Fruit fly (Drosophila melanogaster) whole organism, prepupa: Measurements from ENCODE around the gene CG43897.
A peak's percentile ranks its signal among the peaks of the same experiment; 100 is the strongest.

ENCODE experiments used
- Blimp-1 ChIP-seq: fragments of 200-800 bp; sonication (Bioruptor generic); optimal IDR thresholded peaks from 3 replicates; lab custom pipeline; 2017; ENCODE audit warnings: missing biosample characterization, missing genetic modification characterization, mild to moderate bottlenecking, moderate library complexity, missing genetic modification reagents
- CG10631 ChIP-seq: fragments of 200-800 bp; sonication (Bioruptor generic); optimal IDR thresholded peaks from 2 replicates; lab custom pipeline; 2016; ENCODE audit warnings: missing biosample characterization, missing genetic modification characterization
- CG11294 ChIP-seq: fragments of 200-800 bp; sonication (Bioruptor generic); IDR thresholded peaks from 2 replicates; pipeline ENCODE4 v1.3.6; 2022; ENCODE audit warnings: missing biosample characterization, missing genetic modification characterization
- CG11902 ChIP-seq: fragments of 200-800 bp; sonication (Bioruptor generic); optimal IDR thresholded peaks from 3 replicates; lab custom pipeline; 2016; ENCODE audit warnings: missing biosample characterization, missing genetic modification characterization
- CG15336 ChIP-seq: fragments of 200-800 bp; sonication (Bioruptor generic); IDR thresholded peaks from 2 replicates; pipeline ENCODE4 v1.3.6; 2022; ENCODE audit warnings: missing biosample characterization, missing genetic modification characterization
- CG1621 ChIP-seq: fragments of 200-800 bp; sonication (Bioruptor generic); optimal IDR thresholded peaks from 3 replicates; lab custom pipeline; 2018; ENCODE audit warnings: missing biosample characterization, mild to moderate bottlenecking, missing genetic modification characterization
- CG16779 ChIP-seq: fragments of 200-800 bp; sonication (Bioruptor generic); optimal IDR thresholded peaks from 3 replicates; lab custom pipeline; 2017; ENCODE audit warnings: missing biosample characterization, mild to moderate bottlenecking, missing genetic modification characterization
- CG3032 ChIP-seq: fragments of 200-800 bp; optimal IDR thresholded peaks from 2 replicates; lab custom pipeline; 2019; ENCODE audit warnings: missing biosample characterization, mild to moderate bottlenecking, missing genetic modification characterization, moderate library complexity
- CG31627 ChIP-seq: fragments of 200-800 bp; sonication (Bioruptor generic); optimal IDR thresholded peaks from 3 replicates; lab custom pipeline; 2016; ENCODE audit warnings: missing biosample characterization, missing genetic modification characterization
- CG34406 ChIP-seq: fragments of 200-800 bp; sonication (Bioruptor generic); optimal IDR thresholded peaks from 3 replicates; lab custom pipeline; 2016; ENCODE audit warnings: missing biosample characterization, missing genetic modification characterization
- CG3919 ChIP-seq: fragments of 200-800 bp; sonication (Bioruptor generic); optimal IDR thresholded peaks from 3 replicates; lab custom pipeline; 2016; ENCODE audit warnings: missing biosample characterization, missing genetic modification characterization
- CG6163 ChIP-seq: fragments of 200-800 bp; sonication (Bioruptor generic); IDR thresholded peaks from 3 replicates; pipeline ENCODE4 v1.3.6; 2022; ENCODE audit warnings: missing biosample characterization, missing genetic modification characterization
- CG6276 ChIP-seq: fragments of 200-800 bp; sonication (Bioruptor generic); optimal IDR thresholded peaks from 2 replicates; lab custom pipeline; 2017; ENCODE audit warnings: missing biosample characterization, mild to moderate bottlenecking, missing genetic modification characterization
- CG6792 ChIP-seq: fragments of 200-800 bp; sonication (Bioruptor generic); optimal IDR thresholded peaks from 3 replicates; lab custom pipeline; 2016; ENCODE audit warnings: missing biosample characterization, missing genetic modification characterization
- CG6808 ChIP-seq: fragments of 200-800 bp; sonication (Bioruptor generic); optimal IDR thresholded peaks from 3 replicates; lab custom pipeline; 2017; ENCODE audit warnings: missing biosample characterization, missing genetic modification characterization, mild to moderate bottlenecking, moderate library complexity, missing genetic modification reagents
- CG6854 ChIP-seq: fragments of 200-800 bp; sonication (Bioruptor generic); optimal IDR thresholded peaks from 2 replicates; lab custom pipeline; 2017; ENCODE audit warnings: missing biosample characterization, mild to moderate bottlenecking, missing genetic modification characterization
- CG7368 ChIP-seq: fragments of 200-800 bp; sonication (Bioruptor generic); optimal IDR thresholded peaks from 3 replicates; lab custom pipeline; 2016; ENCODE audit warnings: missing biosample characterization, missing genetic modification characterization
- CG8119 ChIP-seq: fragments of 200-800 bp; sonication (Bioruptor generic); IDR thresholded peaks from 3 replicates; pipeline ENCODE4 v1.3.6; 2022; ENCODE audit warnings: missing biosample characterization, missing genetic modification characterization
- CG8319 ChIP-seq: fragments of 200-800 bp; sonication (Bioruptor generic); optimal IDR thresholded peaks from 3 replicates; lab custom pipeline; 2016; ENCODE audit warnings: missing biosample characterization, missing genetic modification characterization
- CG8632 ChIP-seq: fragments of 200-800 bp; sonication (Bioruptor generic); optimal IDR thresholded peaks from 3 replicates; lab custom pipeline; 2016; ENCODE audit warnings: missing biosample characterization, missing genetic modification characterization
- CG9139 ChIP-seq: fragments of 200-800 bp; sonication (Bioruptor generic); optimal IDR thresholded peaks from 3 replicates; lab custom pipeline; 2017; ENCODE audit warnings: missing biosample characterization, mild to moderate bottlenecking, missing genetic modification characterization
- Eip75B ChIP-seq: fragments of 200-800 bp; sonication (Bioruptor generic); optimal IDR thresholded peaks from 3 replicates; lab custom pipeline; 2016; ENCODE audit warnings: missing biosample characterization, missing genetic modification characterization
- Eip78C ChIP-seq: fragments of 200-800 bp; sonication (Bioruptor generic); peaks from one replicate; lab custom pipeline; 2016; ENCODE audit warnings: missing biosample characterization, missing genetic modification characterization
- Eip93F ChIP-seq: fragments of 200-800 bp; sonication (Bioruptor generic); optimal IDR thresholded peaks from 2 replicates; lab custom pipeline; 2016; ENCODE audit warnings: missing biosample characterization, mild to moderate bottlenecking, missing genetic modification characterization
- Ets96B ChIP-seq: fragments of 200-800 bp; optimal IDR thresholded peaks from 2 replicates; lab custom pipeline; 2019; ENCODE audit warnings: missing biosample characterization, mild to moderate bottlenecking, missing genetic modification characterization, moderate library complexity
- Gug ChIP-seq: fragments of 200-800 bp; sonication (Bioruptor generic); IDR thresholded peaks from 2 replicates; pipeline ENCODE4 v1.3.6; 2022; ENCODE audit warnings: missing biosample characterization, missing genetic modification characterization
- Hr38 ChIP-seq: sonication (Bioruptor generic); optimal IDR thresholded peaks from 2 replicates; lab custom pipeline; 2016; ENCODE audit warnings: missing biosample characterization, missing genetic modification characterization
- Hr4 ChIP-seq: fragments of 200-800 bp; sonication (Bioruptor generic); optimal IDR thresholded peaks from 3 replicates; lab custom pipeline; 2016; ENCODE audit warnings: missing biosample characterization, missing genetic modification characterization
- Met ChIP-seq: fragments of 200-800 bp; sonication (Bioruptor generic); optimal IDR thresholded peaks from 3 replicates; lab custom pipeline; 2016; ENCODE audit warnings: missing biosample characterization, missing genetic modification characterization
- OdsH ChIP-seq: fragments of 200-800 bp; sonication (Bioruptor generic); optimal IDR thresholded peaks from 3 replicates; lab custom pipeline; 2016; ENCODE audit warnings: missing biosample characterization, missing genetic modification characterization
- Smox ChIP-seq: fragments of 200-800 bp; sonication (Bioruptor generic); optimal IDR thresholded peaks from 3 replicates; lab custom pipeline; 2016; ENCODE audit warnings: missing biosample characterization, missing genetic modification characterization
- Sox102F ChIP-seq: fragments of 200-800 bp; sonication (Bioruptor generic); optimal IDR thresholded peaks from 2 replicates; lab custom pipeline; 2016; ENCODE audit warnings: missing biosample characterization, mild to moderate bottlenecking, missing genetic modification characterization
- Sox14 ChIP-seq: fragments of 200-800 bp; sonication (Bioruptor generic); optimal IDR thresholded peaks from 3 replicates; lab custom pipeline; 2016; ENCODE audit warnings: missing biosample characterization, missing genetic modification characterization
- acj6 ChIP-seq: fragments of 200-800 bp; sonication (Bioruptor generic); optimal IDR thresholded peaks from 3 replicates; lab custom pipeline; 2016; ENCODE audit warnings: missing biosample characterization, missing genetic modification characterization
- cyc ChIP-seq: fragments of 200-800 bp; sonication (Bioruptor generic); optimal IDR thresholded peaks from 3 replicates; lab custom pipeline; 2016; ENCODE audit warnings: missing biosample characterization, missing genetic modification characterization
- dac ChIP-seq: fragments of 200-800 bp; sonication (Bioruptor generic); optimal IDR thresholded peaks from 2 replicates; lab custom pipeline; 2017; ENCODE audit warnings: missing biosample characterization, mild to moderate bottlenecking, missing genetic modification characterization
- dsx ChIP-seq: fragments of 200-800 bp; optimal IDR thresholded peaks from 3 replicates; lab custom pipeline; 2019; ENCODE audit warnings: missing biosample characterization, mild to moderate bottlenecking, missing genetic modification characterization, moderate library complexity; ENCODE audit not compliant: poor library complexity, severe bottlenecking
- eg ChIP-seq: fragments of 200-800 bp; sonication (Bioruptor generic); IDR thresholded peaks from 3 replicates; pipeline ENCODE4 v1.3.6; 2022; ENCODE audit warnings: missing biosample characterization, missing genetic modification characterization
- esn ChIP-seq: fragments of 200-800 bp; sonication (Bioruptor generic); optimal IDR thresholded peaks from 2 replicates; lab custom pipeline; 2016; ENCODE audit warnings: missing biosample characterization, mild to moderate bottlenecking, missing genetic modification characterization, moderate library complexity
- fd59A ChIP-seq: fragments of 200-800 bp; sonication (Bioruptor generic); optimal IDR thresholded peaks from 2 replicates; lab custom pipeline; 2017; ENCODE audit warnings: missing biosample characterization, mild to moderate bottlenecking, missing genetic modification characterization, missing genetic modification reagents
- fd85E ChIP-seq: fragments of 200-800 bp; sonication (Bioruptor generic); optimal IDR thresholded peaks from 3 replicates; lab custom pipeline; 2016; ENCODE audit warnings: missing biosample characterization, missing genetic modification characterization
- net ChIP-seq: fragments of 200-800 bp; sonication (Bioruptor generic); optimal IDR thresholded peaks from 3 replicates; lab custom pipeline; 2016; ENCODE audit warnings: missing biosample characterization, missing genetic modification characterization
- pdm3 ChIP-seq: fragments of 200-800 bp; sonication (Bioruptor generic); optimal IDR thresholded peaks from 3 replicates; lab custom pipeline; 2016; ENCODE audit warnings: missing biosample characterization, missing genetic modification characterization
- salr ChIP-seq, 2 experiments: fragments of 200-800 bp; sonication (Bioruptor generic); optimal IDR thresholded peaks; 3 replicates each; lab custom pipeline; 2016 to 2018; ENCODE audit warnings: missing biosample characterization in 2 of 2, missing genetic modification characterization in 2 of 2, mild to moderate bottlenecking in 1 of 2
- spab ChIP-seq: fragments of 200-800 bp; sonication (Bioruptor generic); optimal IDR thresholded peaks from 2 replicates; lab custom pipeline; 2017; ENCODE audit warnings: missing biosample characterization, mild to moderate bottlenecking, missing genetic modification characterization, missing genetic modification reagents
- ss ChIP-seq, 2 experiments: fragments of 200-800 bp; sonication (Bioruptor generic); optimal IDR thresholded peaks; 2 replicates in 1 of 2; 3 replicates in 1 of 2; lab custom pipeline; 2017 to 2018; ENCODE audit warnings: mild to moderate bottlenecking in 2 of 2, missing biosample characterization in 2 of 2, missing genetic modification characterization in 2 of 2, moderate library complexity in 1 of 2
- svp ChIP-seq: fragments of 200-800 bp; sonication (Bioruptor generic); peaks from one replicate; lab custom pipeline; 2016; ENCODE audit warnings: missing biosample characterization, missing genetic modification characterization
- topi ChIP-seq: fragments of 200-800 bp; sonication (Bioruptor generic); optimal IDR thresholded peaks from 3 replicates; lab custom pipeline; 2016; ENCODE audit warnings: missing biosample characterization, missing genetic modification characterization
- vri ChIP-seq: fragments of 200-800 bp; sonication (Bioruptor generic); optimal IDR thresholded peaks from 3 replicates; lab custom pipeline; 2016; ENCODE audit warnings: missing biosample characterization, mild to moderate bottlenecking, missing genetic modification characterization

Gene CG43897

dm6 chr3L:9865053-9865442 lies 51.4 kb downstream of the CG43897 start:
- TF ChIP-seq net (GFP tag; lab: Kevin White, UChicago) (no peak), eg (GFP tag; lab: Robert Waterston, UW) (no peak), topi (no peak), dsx (GFP tag; lab: Kevin White, UChicago) (no peak), CG6808 (GFP tag; lab: Kevin White, UChicago) (no peak), vri (GFP tag; lab: Kevin White, UChicago) (no peak), CG9139 (GFP tag; lab: Kevin White, UChicago) (no peak), CG31627 (no peak), OdsH (GFP tag; lab: Kevin White, UChicago) (no peak), CG1621 (tag; lab: Kevin White, UChicago) (no peak), CG3032 (tag; lab: Kevin White, UChicago) (no peak), CG34406 (GFP tag; lab: Kevin White, UChicago) (no peak), CG3919 (no peak), dac (GFP tag; lab: Kevin White, UChicago) (no peak), Eip93F (GFP tag; lab: Kevin White, UChicago) (no peak), fd59A (GFP tag; lab: Kevin White, UChicago) (no peak), CG16779 (no peak), CG8119 (GFP tag; lab: Robert Waterston, UW) (no peak), CG11902 (GFP tag; lab: Kevin White, UChicago) (no peak)

- TF ChIP-seq Sox14 (GFP tag; lab: Kevin White, UChicago) = no peak
- TF ChIP-seq CG16779 = peak; percentile 25
- TF ChIP-seq net (GFP tag; lab: Kevin White, UChicago) = peak; percentile 51
- peak; percentile 48; the same call in 1 of the 2 replicates for TF ChIP-seq CG15336 (GFP tag; lab: Robert Waterston, UW)
- TF ChIP-seq CG6276 (GFP tag; lab: Kevin White, UChicago) = peak; percentile 64
- no peak for TF ChIP-seq Sox102F (GFP tag; lab: Kevin White, UChicago)
- peak; percentile 82 for TF ChIP-seq Eip78C
- no peak for TF ChIP-seq spab (GFP tag; lab: Kevin White, UChicago)
- TF ChIP-seq CG3032 (tag; lab: Kevin White, UChicago) = peak; percentile 18
- no peak for TF ChIP-seq Eip93F (GFP tag; lab: Kevin White, UChicago)
- no peak for TF ChIP-seq fd85E (GFP tag; lab: Kevin White, UChicago)
- TF ChIP-seq dsx (GFP tag; lab: Kevin White, UChicago) = no peak
- TF ChIP-seq Eip75B (GFP tag; lab: Kevin White, UChicago) = no peak
- TF ChIP-seq Smox (GFP tag; lab: Kevin White, UChicago) = no peak
- TF ChIP-seq CG34406 (GFP tag; lab: Kevin White, UChicago) = peak; percentile 39
- no peak for TF ChIP-seq Hr38 (GFP tag; lab: Kevin White, UChicago)
- peak; percentile 43 for TF ChIP-seq Hr4 (GFP tag; lab: Kevin White, UChicago)
- TF ChIP-seq CG31627 = no peak
- TF ChIP-seq Ets96B = peak; percentile 25
- TF ChIP-seq Blimp-1 (GFP tag; lab: Kevin White, UChicago) = no peak
- TF ChIP-seq CG8632 (GFP tag; lab: Kevin White, UChicago) = peak; percentile 27
- no peak for TF ChIP-seq cyc (GFP tag; lab: Kevin White, UChicago)
- TF ChIP-seq esn (GFP tag; lab: Kevin White, UChicago) = no peak
- TF ChIP-seq salr (GFP tag; optimal IDR thresholded peaks at IDR 0.05; lab: Kevin White, UChicago) = peak in 1 of 2 experiments; percentile 33
- TF ChIP-seq CG11294 = peak; percentile 36; the same call in 1 of the 2 replicates
- no peak for TF ChIP-seq CG10631 (GFP tag; lab: Kevin White, UChicago)
- TF ChIP-seq eg (GFP tag; lab: Robert Waterston, UW) = peak; percentile 44; the same call in 1 of the 3 replicates
- TF ChIP-seq svp (GFP tag; lab: Kevin White, UChicago) = no peak
- TF ChIP-seq OdsH (GFP tag; lab: Kevin White, UChicago) = no peak
- peak; percentile 38; the same call in 2 of the 3 replicates for TF ChIP-seq CG6163 (GFP tag; lab: Robert Waterston, UW)
- TF ChIP-seq pdm3 (GFP tag; lab: Kevin White, UChicago) = no peak
- TF ChIP-seq CG6854 (GFP tag; lab: Kevin White, UChicago) = no peak
- no peak for TF ChIP-seq CG6792
- no peak for TF ChIP-seq CG1621 (tag; lab: Kevin White, UChicago)
- no peak for TF ChIP-seq Gug (GFP tag; lab: Robert Waterston, UW)
- no peak for TF ChIP-seq CG7368 (GFP tag; lab: Kevin White, UChicago)
- peak; percentile 60 for TF ChIP-seq acj6
- peak; percentile 46; the same call in 1 of the 3 replicates for TF ChIP-seq CG8119 (GFP tag; lab: Robert Waterston, UW)
- TF ChIP-seq CG11902 (GFP tag; lab: Kevin White, UChicago) = no peak
- no peak for TF ChIP-seq CG8319 (GFP tag; lab: Kevin White, UChicago)
- TF ChIP-seq ss (GFP tag; optimal IDR thresholded peaks at IDR 0.05; lab: Kevin White, UChicago) = no peak
- TF ChIP-seq Met (GFP tag; lab: Kevin White, UChicago) = no peak
Measured at dm6 chr3L:9872035-9872434, 58.4 kb downstream of the CG43897 start.
